Fruit fly (Drosophila melanogaster): ENCODE results near the gene CAH4.

Gene CAH4

DNA sequence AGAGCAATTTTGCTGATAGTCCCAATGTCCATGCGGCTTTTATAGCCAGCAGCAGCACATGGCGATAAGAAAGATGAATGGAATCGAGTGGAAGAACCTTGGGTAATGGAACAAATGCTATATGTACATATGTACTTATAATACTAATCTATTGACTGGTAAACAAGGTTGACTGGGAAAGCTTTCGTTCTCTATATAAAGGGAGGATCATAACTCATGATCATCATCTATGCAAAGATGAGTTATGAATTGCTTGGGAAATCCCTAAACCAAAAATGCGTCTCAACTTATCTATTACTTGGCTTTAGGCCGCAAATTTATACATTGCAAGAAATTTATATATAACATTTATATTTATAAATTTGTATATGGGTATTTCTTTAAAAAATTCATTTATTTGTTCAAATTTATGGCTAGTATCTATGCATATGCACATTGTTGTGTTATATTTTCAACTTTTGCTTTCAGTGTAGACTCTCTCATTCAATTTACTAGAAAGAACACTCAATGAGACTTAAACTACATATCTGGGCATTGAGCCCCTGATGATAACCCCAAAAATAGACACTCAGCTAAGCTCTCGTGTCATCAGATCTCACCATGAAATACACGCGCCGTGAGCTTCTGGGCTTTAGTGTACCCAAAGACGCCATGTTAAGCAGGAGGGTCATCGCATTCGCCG lies 7.5 kb upstream of the CAH4 start, which contains the start of the genes Srg1 and Elal:
Gene Srg1, minus strand, starts transcription at position 14 of the 682 bp plus-strand sequence.
Gene Elal, plus strand, starts transcription at position 632 of the 682 bp plus-strand sequence.
- TF ChIP-seq eg (GFP tag; IDR thresholded peaks at IDR 0.05) (0 out of 3 replicates have a peak, but pooled peaks have one; percentile 29), CG10631 (GFP tag; optimal IDR thresholded peaks at IDR 0.05) (no peak), fkh (GFP tag; optimal IDR thresholded peaks at IDR 0.05) (no peak), CG10669 (GFP tag; optimal IDR thresholded peaks at IDR 0.05) (no peak), CG6276 (GFP tag; optimal IDR thresholded peaks at IDR 0.05) (no peak), Gug (GFP tag; IDR thresholded peaks at IDR 0.05) (no peak), CG15336 (GFP tag; IDR thresholded peaks at IDR 0.05) (peak; percentile 12; the same call in 1 of the 2 replicates), fd59A (GFP tag; optimal IDR thresholded peaks at IDR 0.05) (no peak), CG11902 (GFP tag; optimal IDR thresholded peaks at IDR 0.05) (no peak), topi (GFP tag; optimal IDR thresholded peaks at IDR 0.05) (no peak), svp (GFP tag) (peak; percentile 65), Hr39 (GFP tag; optimal IDR thresholded peaks at IDR 0.05) (no peak), CG1621 (tag; optimal IDR thresholded peaks at IDR 0.05) (no peak), spab (GFP tag; optimal IDR thresholded peaks at IDR 0.05) (no peak), esn (GFP tag; optimal IDR thresholded peaks at IDR 0.05) (no peak), CG6854 (GFP tag; optimal IDR thresholded peaks at IDR 0.05) (no peak), CG6163 (GFP tag; IDR thresholded peaks at IDR 0.05) (no peak), cyc (GFP tag; optimal IDR thresholded peaks at IDR 0.05) (no peak), Hr38 (GFP tag; optimal IDR thresholded peaks at IDR 0.05) (no peak), CG11762 (GFP tag; optimal IDR thresholded peaks at IDR 0.05; ENCODE audit: insufficient read depth) (no peak), Eip78C (GFP tag) (peak; percentile 57), CG16779 (tag; optimal IDR thresholded peaks at IDR 0.05) (no peak), Eip93F (GFP tag; optimal IDR thresholded peaks at IDR 0.05) (no peak), salr (GFP tag; optimal IDR thresholded peaks at IDR 0.05) (no peak), lz (GFP tag; optimal IDR thresholded peaks at IDR 0.05) (no peak), CG3032 (tag; optimal IDR thresholded peaks at IDR 0.05) (no peak), CG34406 (GFP tag; optimal IDR thresholded peaks at IDR 0.05) (no peak), CG11294 (GFP tag; IDR thresholded peaks at IDR 0.05) (no peak; the same call in 1 of the 2 replicates), Sox15 (GFP tag; optimal IDR thresholded peaks at IDR 0.05) (no peak), Sox102F (GFP tag; optimal IDR thresholded peaks at IDR 0.05) (no peak), CG8319 (GFP tag; optimal IDR thresholded peaks at IDR 0.05) (no peak), Ets96B (tag; optimal IDR thresholded peaks at IDR 0.05) (peak; percentile 18), Met (GFP tag; optimal IDR thresholded peaks at IDR 0.05) (no peak), Lpt (GFP tag; optimal IDR thresholded peaks at IDR 0.05) (no peak), Sox14 (GFP tag; optimal IDR thresholded peaks at IDR 0.05) (no peak), CG8119 (GFP tag; IDR thresholded peaks at IDR 0.05) (no peak)

DNA sequence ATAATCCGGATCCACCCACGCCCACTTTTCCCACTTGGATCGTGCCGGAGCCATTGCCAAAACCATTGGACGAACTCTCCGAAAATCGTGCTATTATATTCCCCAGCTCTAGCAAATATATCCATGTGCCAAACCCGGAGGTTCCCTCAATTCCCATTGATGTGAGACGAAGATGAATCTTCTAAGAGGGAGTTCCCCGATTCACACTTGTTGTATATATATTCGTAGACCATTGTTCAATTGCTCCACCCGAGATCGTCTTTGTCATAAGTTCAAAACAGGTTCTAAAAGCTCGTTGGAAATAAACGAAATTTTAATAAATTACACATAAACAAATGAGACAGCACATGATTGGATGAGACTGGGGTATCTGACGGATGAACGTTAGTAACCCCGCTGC lies 6.5 kb upstream of the CAH4 start:
- TF ChIP-seq CG10669 (GFP tag; optimal IDR thresholded peaks at IDR 0.05) = no peak
- no peak for TF ChIP-seq eg (GFP tag; IDR thresholded peaks at IDR 0.05)
- TF ChIP-seq Smox (GFP tag; optimal IDR thresholded peaks at IDR 0.05) = no peak
- no peak for TF ChIP-seq fd85E (GFP tag; optimal IDR thresholded peaks at IDR 0.05)
- no peak for TF ChIP-seq Hr39 (GFP tag; optimal IDR thresholded peaks at IDR 0.05)
- TF ChIP-seq lz (GFP tag; optimal IDR thresholded peaks at IDR 0.05) = no peak
- no peak for TF ChIP-seq fkh (GFP tag; optimal IDR thresholded peaks at IDR 0.05)
- TF ChIP-seq Sox15 (GFP tag; optimal IDR thresholded peaks at IDR 0.05) = no peak
- TF ChIP-seq CG6854 (GFP tag; optimal IDR thresholded peaks at IDR 0.05) = no peak
- no peak for TF ChIP-seq CG34406 (GFP tag; optimal IDR thresholded peaks at IDR 0.05)
- no peak for TF ChIP-seq CG11902 (GFP tag; optimal IDR thresholded peaks at IDR 0.05)

DNA sequence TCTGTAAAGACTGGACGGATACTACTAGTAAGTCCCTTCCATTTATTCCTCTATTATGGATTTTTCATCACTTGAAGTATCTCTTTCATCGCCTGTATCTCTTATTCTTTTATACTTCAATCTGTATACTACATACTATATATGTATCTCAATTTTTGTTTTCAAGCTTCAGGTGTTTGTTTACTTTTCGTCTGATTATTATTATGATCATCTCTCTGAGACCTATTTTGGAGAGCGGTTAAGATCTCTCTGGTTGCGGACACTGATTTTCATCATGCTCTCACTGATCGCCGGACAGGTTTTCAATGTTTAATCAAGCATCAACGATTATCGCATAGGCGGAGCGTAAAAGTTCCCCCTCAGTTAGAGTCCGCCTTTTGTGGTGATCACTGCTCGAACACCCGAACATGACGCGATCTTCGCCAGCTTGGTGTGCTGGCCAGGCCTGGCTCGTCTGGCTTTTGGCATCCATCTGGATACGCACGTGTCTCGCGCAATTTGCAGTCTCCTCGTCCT lies 5.3 kb upstream of the CAH4 start, which contains the start of gene CG7016:
Gene CG7016, plus strand, starts transcription at position 358 of the 516 bp plus-strand sequence.
- TF ChIP-seq vri (GFP tag; optimal IDR thresholded peaks at IDR 0.05) (peak; percentile 48), fkh (GFP tag; optimal IDR thresholded peaks at IDR 0.05) (peak; percentile 31), svp (GFP tag) (peak; percentile 50), CG8319 (GFP tag; optimal IDR thresholded peaks at IDR 0.05) (no peak), Ets96B (tag; optimal IDR thresholded peaks at IDR 0.05) (no peak)
